Worm (Caenorhabditis elegans): ENCODE results near the gene K08E7.4.

K08E7.4 gene

ce11 chrIV:12531047-12531446 is 39.9 kb downstream of the K08E7.4 start, which contains the start of gene F53B2.5:
Gene F53B2.5, minus strand, starts transcription at chrIV:12531147.
- TF ChIP-seq nhr-28 (tag; optimal IDR thresholded peaks at IDR 0.05) (no peak), nhr-11 (tag; optimal IDR thresholded peaks at IDR 0.05) (no peak)

ce11 chrIV:12527217-12527616 is 43.7 kb downstream of the K08E7.4 start, which contains the start of gene F53B2.8:
Gene F53B2.8, minus strand, starts transcription at chrIV:12527396.
- TF ChIP-seq nhr-25 (tag; optimal IDR thresholded peaks at IDR 0.05) = no peak
- no peak for TF ChIP-seq ceh-28 (tag; optimal IDR thresholded peaks at IDR 0.05)
- TF ChIP-seq nhr-77 (tag; optimal IDR thresholded peaks at IDR 0.05) = no peak
- TF ChIP-seq snpc-4 (tag; optimal IDR thresholded peaks at IDR 0.05) = peak; percentile 0
- TF ChIP-seq jun-1 (tag; optimal IDR thresholded peaks at IDR 0.05) = peak; percentile 78
- TF ChIP-seq pqm-1 (tag; optimal IDR thresholded peaks at IDR 0.05) = peak; percentile 71
- TF ChIP-seq elt-2 (tag; optimal IDR thresholded peaks at IDR 0.05) = peak; percentile 92
- TF ChIP-seq pha-4 (tag; optimal IDR thresholded peaks at IDR 0.05) = peak; percentile 86
- no peak for TF ChIP-seq zag-1 (tag; optimal IDR thresholded peaks at IDR 0.05)
- peak; percentile 41 for TF ChIP-seq skn-1 (tag; optimal IDR thresholded peaks at IDR 0.05)
- no peak for TF ChIP-seq nhr-43 (tag; optimal IDR thresholded peaks at IDR 0.05; ENCODE audit: poor library complexity, severe bottlenecking)
- no peak for TF ChIP-seq elt-1 (tag; optimal IDR thresholded peaks at IDR 0.05)

- no peak for TF ChIP-seq nhr-76 (tag; optimal IDR thresholded peaks at IDR 0.05)
- no peak for TF ChIP-seq egl-5 (tag; optimal IDR thresholded peaks at IDR 0.05)
Observed at ce11 chrIV:12525409-12525808, 45.5 kb downstream of the K08E7.4 start, which contains the start of gene eak-4. Gene eak-4, minus strand, starts transcription at chrIV:12525509.

- no peak for TF ChIP-seq aly-2 (tag; optimal IDR thresholded peaks at IDR 0.05)
- no peak for TF ChIP-seq nhr-11 (tag; optimal IDR thresholded peaks at IDR 0.05)
- TF ChIP-seq pha-4 (tag; optimal IDR thresholded peaks at IDR 0.05) = no peak
- no peak for TF ChIP-seq unc-39 (tag; optimal IDR thresholded peaks at IDR 0.05)
- TF ChIP-seq ceh-16 (tag; optimal IDR thresholded peaks at IDR 0.05) = no peak
- TF ChIP-seq egl-5 (tag; optimal IDR thresholded peaks at IDR 0.05) = no peak
- TF ChIP-seq mml-1 (tag; optimal IDR thresholded peaks at IDR 0.05) = no peak
Observed at ce11 chrIV:12522521-12522920, 48.4 kb downstream of the K08E7.4 start, which contains the start of gene sru-13. Gene sru-13, minus strand, starts transcription at chrIV:12522621.

Data from whole organism, L3 larva.